Worm (Caenorhabditis elegans): ENCODE results near the gene nhr-145.

- TF ChIP-seq cog-1 (tag; optimal IDR thresholded peaks at IDR 0.05): no peak
- no peak for TF ChIP-seq flt-1 (GFP tag; IDR thresholded peaks at IDR 0.05)
- TF ChIP-seq med-1 (GFP tag; optimal IDR thresholded peaks at IDR 0.05; ENCODE audit: insufficient read depth): no peak
- no peak for TF ChIP-seq ztf-29 (GFP tag; IDR thresholded peaks at IDR 0.05)
- no peak for TF ChIP-seq ref-1 (GFP tag; conservative IDR thresholded peaks at IDR 0.05)
- TF ChIP-seq ztf-23 (GFP tag; IDR thresholded peaks at IDR 0.05): no peak
Observed at ce11 chrV:19119260-19119659, 31.7 kb downstream of the nhr-145 start, which contains the start of gene Y39B6A.13.

Measured in whole organism, midembryonic.